Fruit fly (Drosophila melanogaster) S2 (cell line): ENCODE data around the gene CG2865.

Source experiments
- CG8478 ChIP-seq: fragments of >200 bp; optimal IDR thresholded peaks from 2 replicates; lab custom pipeline; 2018
- CTCF ChIP-seq, 2 experiments: fragments of >200 bp; optimal IDR thresholded peaks; 2 replicates each; lab custom pipeline; 2018

dm6 chrX:2305842-2306300 is 12.7 kb upstream of the CG2865 start:
- TF ChIP-seq CTCF (optimal IDR thresholded peaks at IDR 0.05; lab: Kevin White, UChicago) (no peak), CG8478 (no peak)
